Fruit fly (Drosophila melanogaster) whole organism, adult: Measurements from ENCODE around the gene FucT6.

ENCODE experiments used
- Mnt ChIP-seq: fragments of 200-800 bp; sonication (Bioruptor generic); optimal IDR thresholded peaks from 2 replicates; lab custom pipeline; 2016; ENCODE audit warnings: missing biosample characterization, mild to moderate bottlenecking, missing genetic modification characterization
- ovo ChIP-seq: fragments of 200-800 bp; sonication (Bioruptor generic); optimal IDR thresholded peaks from 2 replicates; lab custom pipeline; 2016; ENCODE audit warnings: missing biosample characterization, missing genetic modification characterization

- no peak for TF ChIP-seq ovo (GFP tag; lab: Kevin White, UChicago)
- no peak for TF ChIP-seq Mnt (GFP tag; lab: Kevin White, UChicago)
These were observed 20.2 kb upstream of the FucT6 start for dm6 chrX:11729993-11730392.
